Worm (Caenorhabditis elegans) whole organism, L2 larva: Measurements from ENCODE around the gene C28F5.1.

Experiments
- R02D3.7 ChIP-seq: fragments of 150-350 bp; optimal IDR thresholded peaks from 2 replicates; lab custom pipeline; 2014; ENCODE audit warnings: missing biosample characterization, missing genetic modification characterization
- Y55F3AM.14 ChIP-seq: fragments of 200-800 bp; sonication (Bioruptor generic); optimal IDR thresholded peaks from 2 replicates; lab custom pipeline; 2018; ENCODE audit warnings: mild to moderate bottlenecking, missing genetic modification characterization, missing compliant biosample characterization
- ZK546.5 ChIP-seq: sonication (generic microtip); optimal IDR thresholded peaks from 2 replicates; lab custom pipeline; 2017; ENCODE audit warnings: missing biosample characterization, missing genetic modification characterization
- alr-1 ChIP-seq: fragments of 150-350 bp; optimal IDR thresholded peaks from 2 replicates; lab custom pipeline; 2014; ENCODE audit warnings: missing biosample characterization, missing genetic modification characterization
- ama-1 ChIP-seq: fragments of 150-350 bp; optimal IDR thresholded peaks from 2 replicates; lab custom pipeline; 2018; ENCODE audit warnings: inconsistent platforms
- blmp-1 ChIP-seq: sonication (generic microtip); optimal IDR thresholded peaks from 2 replicates; lab custom pipeline; 2017; ENCODE audit warnings: missing genetic modification characterization, mild to moderate bottlenecking, missing compliant biosample characterization, antibody characterized with exemption, moderate library complexity; ENCODE audit not compliant: insufficient read depth
- ceh-16 ChIP-seq: fragments of 150-350 bp; optimal IDR thresholded peaks from 2 replicates; lab custom pipeline; 2014; ENCODE audit warnings: missing biosample characterization, missing genetic modification characterization
- dmd-4 ChIP-seq: sonication (generic microtip); optimal IDR thresholded peaks from 2 replicates; lab custom pipeline; 2017; ENCODE audit warnings: missing biosample characterization, missing genetic modification characterization
- elt-1 ChIP-seq: fragments of 150-350 bp; optimal IDR thresholded peaks from 2 replicates; lab custom pipeline; 2014; ENCODE audit warnings: missing biosample characterization, missing genetic modification characterization
- elt-3 ChIP-seq: sonication (generic microtip); optimal IDR thresholded peaks from 2 replicates; lab custom pipeline; 2017; ENCODE audit warnings: missing biosample characterization, missing genetic modification characterization
- gmeb-1 ChIP-seq: fragments of 150-350 bp; optimal IDR thresholded peaks from 2 replicates; lab custom pipeline; 2014; ENCODE audit warnings: missing biosample characterization, missing genetic modification characterization
- lin-11 ChIP-seq: fragments of 150-350 bp; sonication (generic microtip); optimal IDR thresholded peaks from 2 replicates; lab custom pipeline; 2014; ENCODE audit warnings: missing biosample characterization, missing genetic modification characterization, inconsistent platforms, mixed read lengths
- lin-13 ChIP-seq: fragments of 150-350 bp; optimal IDR thresholded peaks from 2 replicates; lab custom pipeline; 2014; ENCODE audit warnings: missing biosample characterization, missing genetic modification reagents, missing genetic modification characterization
- lin-39 ChIP-seq: fragments of 150-350 bp; optimal IDR thresholded peaks from 2 replicates; lab custom pipeline; 2014; ENCODE audit warnings: missing biosample characterization, missing genetic modification reagents, missing genetic modification characterization
- lsy-2 ChIP-seq, 2 experiments: fragments of 150-350 bp in 1 of 2; sonication (generic microtip) in 1 of 2; optimal IDR thresholded peaks; 2 replicates each; lab custom pipeline; 2014 to 2017; ENCODE audit warnings: missing biosample characterization in 2 of 2, missing genetic modification characterization in 2 of 2
- mab-5 ChIP-seq: fragments of 150-350 bp; optimal IDR thresholded peaks from 2 replicates; lab custom pipeline; 2014; ENCODE audit warnings: missing biosample characterization, missing genetic modification characterization
- mbf-1 ChIP-seq: sonication (generic microtip); optimal IDR thresholded peaks from 2 replicates; lab custom pipeline; 2017; ENCODE audit warnings: missing biosample characterization, missing genetic modification characterization
- mdl-1 ChIP-seq, 2 experiments: fragments of 150-350 bp in 1 of 2; sonication (generic microtip) in 1 of 2; optimal IDR thresholded peaks; 2 replicates each; lab custom pipeline; 2017; ENCODE audit warnings: missing biosample characterization in 2 of 2, missing genetic modification characterization in 2 of 2
- nhr-10 ChIP-seq: sonication (generic microtip); optimal IDR thresholded peaks from 2 replicates; lab custom pipeline; 2017; ENCODE audit warnings: missing biosample characterization, missing genetic modification characterization
- nhr-11 ChIP-seq: fragments of 150-350 bp; optimal IDR thresholded peaks from 2 replicates; lab custom pipeline; 2014; ENCODE audit warnings: missing biosample characterization, missing genetic modification characterization
- nhr-12 ChIP-seq: fragments of 150-350 bp; optimal IDR thresholded peaks from 2 replicates; lab custom pipeline; 2014; ENCODE audit warnings: missing biosample characterization, missing genetic modification characterization
- nhr-129 ChIP-seq: fragments of 150-350 bp; optimal IDR thresholded peaks from 2 replicates; lab custom pipeline; 2014; ENCODE audit warnings: missing biosample characterization, missing genetic modification characterization
- nhr-21 ChIP-seq: fragments of 150-350 bp; optimal IDR thresholded peaks from 2 replicates; lab custom pipeline; 2014; ENCODE audit warnings: missing biosample characterization, missing genetic modification characterization
- nhr-23 ChIP-seq: fragments of 150-350 bp; optimal IDR thresholded peaks from 2 replicates; lab custom pipeline; 2014; ENCODE audit warnings: missing biosample characterization, missing genetic modification reagents, missing genetic modification characterization
- nhr-25 ChIP-seq: fragments of 150-350 bp; sonication (generic microtip); optimal IDR thresholded peaks from 3 replicates; lab custom pipeline; 2014; ENCODE audit warnings: missing biosample characterization, missing genetic modification characterization
- nhr-6 ChIP-seq: fragments of 150-350 bp; optimal IDR thresholded peaks from 2 replicates; lab custom pipeline; 2014; ENCODE audit warnings: missing biosample characterization, missing genetic modification characterization
- nhr-77 ChIP-seq: fragments of 150-350 bp; optimal IDR thresholded peaks from 2 replicates; lab custom pipeline; 2014; ENCODE audit warnings: missing biosample characterization, missing genetic modification characterization
- peb-1 ChIP-seq: fragments of 150-350 bp; optimal IDR thresholded peaks from 2 replicates; lab custom pipeline; 2014; ENCODE audit warnings: missing biosample characterization, missing genetic modification characterization
- sem-4 ChIP-seq: fragments of 150-350 bp; optimal IDR thresholded peaks from 2 replicates; lab custom pipeline; 2014; ENCODE audit warnings: missing biosample characterization, missing genetic modification reagents, missing genetic modification characterization
- sma-9 ChIP-seq, 2 experiments: fragments of 150-350 bp in 1 of 2; sonication (generic microtip) in 1 of 2; optimal IDR thresholded peaks; 2 replicates each; lab custom pipeline; 2014 to 2016; ENCODE audit warnings: missing genetic modification characterization in 2 of 2, mild to moderate bottlenecking in 1 of 2, missing biosample characterization in 1 of 2, missing compliant biosample characterization in 1 of 2, missing genetic modification reagents in 1 of 2, moderate library complexity in 1 of 2
- snpc-4 ChIP-seq: fragments of 150-350 bp; optimal IDR thresholded peaks from 2 replicates; lab custom pipeline; 2014; ENCODE audit warnings: missing biosample characterization, missing genetic modification characterization
- unc-39 ChIP-seq: fragments of 150-350 bp; optimal IDR thresholded peaks from 2 replicates; lab custom pipeline; 2014; ENCODE audit warnings: missing biosample characterization, missing genetic modification characterization
- unc-55 ChIP-seq: fragments of 150-350 bp; sonication (generic microtip); optimal IDR thresholded peaks from 3 replicates; lab custom pipeline; 2014; ENCODE audit warnings: missing biosample characterization, missing genetic modification reagents, missing genetic modification characterization
- unc-62 ChIP-seq: fragments of 150-350 bp; optimal IDR thresholded peaks from 2 replicates; lab custom pipeline; 2014; ENCODE audit warnings: missing biosample characterization, missing genetic modification reagents, missing genetic modification characterization
- ztf-1 ChIP-seq: fragments of 200-800 bp; sonication (Bioruptor generic); conservative IDR thresholded peaks from 2 replicates; pipeline ENCODE4 v1.3.6; 2022; ENCODE audit warnings: missing genetic modification characterization, missing compliant biosample characterization
- ztf-4 ChIP-seq: fragments of 150-350 bp; optimal IDR thresholded peaks from 2 replicates; lab custom pipeline; 2014; ENCODE audit warnings: missing biosample characterization, missing genetic modification characterization

C28F5.1 gene

DNA sequence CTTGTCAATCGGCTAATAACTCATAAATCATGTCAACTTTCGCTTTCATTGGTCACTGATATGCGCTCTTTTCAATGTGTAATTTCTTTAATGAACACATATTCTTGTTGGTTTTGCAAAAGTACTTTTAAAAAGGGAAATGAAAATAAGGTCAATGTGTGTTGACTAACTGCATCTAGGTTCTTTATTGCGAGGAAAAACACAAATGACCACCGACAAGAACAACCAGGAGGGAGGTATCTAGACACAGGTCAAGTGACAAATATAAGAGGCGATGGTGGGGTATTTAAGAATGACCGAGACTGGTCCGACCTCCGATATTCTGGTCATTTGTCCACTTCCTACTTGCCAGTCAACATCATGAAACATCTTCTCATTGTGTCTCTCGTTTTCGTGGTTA lies 9.0 kb upstream of the C28F5.1 start, which contains the start of gene spi-1:
spi-1 (plus strand) TSS at position 178 of the 400 bp plus-strand sequence.
- TF ChIP-seq blmp-1 (tag; lab: Kevin White, UChicago): peak; percentile 67
- TF ChIP-seq sem-4 (tag; lab: Kevin White, UChicago): no peak
- no peak for TF ChIP-seq dmd-4 (tag; lab: Kevin White, UChicago)

- TF ChIP-seq blmp-1 (tag; lab: Kevin White, UChicago): no peak
- no peak for TF ChIP-seq lin-11
- no peak for TF ChIP-seq nhr-10 (tag; lab: Kevin White, UChicago)
- TF ChIP-seq nhr-11: no peak
- no peak for TF ChIP-seq mdl-1 (tag; optimal IDR thresholded peaks at IDR 0.05; lab: Kevin White, UChicago)
- TF ChIP-seq lin-39: no peak
- TF ChIP-seq unc-55: no peak
- TF ChIP-seq ztf-1: no peak
- no peak for TF ChIP-seq Y55F3AM.14 (GFP tag; lab: Kevin White, UChicago)
- TF ChIP-seq unc-62: no peak
- no peak for TF ChIP-seq unc-39 (tag; lab: Kevin White, UChicago)
- no peak for TF ChIP-seq ztf-4 (tag; lab: Kevin White, UChicago)
- TF ChIP-seq mbf-1 (tag; lab: Kevin White, UChicago): no peak
- no peak for TF ChIP-seq ceh-16 (tag; lab: Kevin White, UChicago)
- no peak for TF ChIP-seq nhr-77 (tag; lab: Kevin White, UChicago)
- TF ChIP-seq nhr-23: no peak
- TF ChIP-seq alr-1 (tag; lab: Kevin White, UChicago): no peak
Observed at ce11 chrII:7499390-7499789, 5.7 kb upstream of the C28F5.1 start, which contains the start of gene srab-14. srab-14 (minus strand) TSS chrII:7499490.

DNA sequence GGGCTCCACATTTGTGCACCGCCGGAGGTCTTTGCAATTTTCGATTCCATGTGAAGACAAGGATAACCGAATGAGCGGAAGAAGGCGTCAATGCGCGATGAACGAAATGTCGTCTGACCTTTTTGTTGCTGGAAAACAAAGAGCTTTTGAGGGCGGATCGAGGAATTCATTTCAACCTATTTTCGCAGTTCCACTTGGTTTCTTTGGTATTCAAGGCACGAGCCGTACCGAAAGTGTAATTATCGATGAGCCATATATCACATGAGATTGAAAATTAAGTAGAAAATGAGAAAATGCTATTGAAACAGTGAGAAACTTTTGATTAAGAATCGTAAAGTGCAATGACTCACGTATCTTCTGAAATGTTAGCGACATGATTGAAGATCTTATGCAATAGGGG lies 14.1 kb downstream of the C28F5.1 start, which contains the start of gene glb-9:
glb-9 (minus strand) TSS at position 101 of the 400 bp plus-strand sequence.
- TF ChIP-seq ZK546.5 (tag; lab: Kevin White, UChicago) (no peak), blmp-1 (tag; lab: Kevin White, UChicago) (no peak), sma-9 (GFP tag; optimal IDR thresholded peaks at IDR 0.05; lab: Kevin White, UChicago) (no peak), sma-9 (tag; optimal IDR thresholded peaks at IDR 0.05; lab: Kevin White, UChicago) (no peak), nhr-11 (no peak), mab-5 (tag; lab: Kevin White, UChicago) (no peak), nhr-10 (tag; lab: Kevin White, UChicago) (no peak), nhr-129 (tag; lab: Kevin White, UChicago) (no peak), nhr-23 (no peak), R02D3.7 (no peak), lsy-2 (tag; optimal IDR thresholded peaks at IDR 0.05; lab: Kevin White, UChicago) (no peak), nhr-6 (tag; lab: Kevin White, UChicago) (no peak), ceh-16 (tag; lab: Kevin White, UChicago) (no peak)

DNA sequence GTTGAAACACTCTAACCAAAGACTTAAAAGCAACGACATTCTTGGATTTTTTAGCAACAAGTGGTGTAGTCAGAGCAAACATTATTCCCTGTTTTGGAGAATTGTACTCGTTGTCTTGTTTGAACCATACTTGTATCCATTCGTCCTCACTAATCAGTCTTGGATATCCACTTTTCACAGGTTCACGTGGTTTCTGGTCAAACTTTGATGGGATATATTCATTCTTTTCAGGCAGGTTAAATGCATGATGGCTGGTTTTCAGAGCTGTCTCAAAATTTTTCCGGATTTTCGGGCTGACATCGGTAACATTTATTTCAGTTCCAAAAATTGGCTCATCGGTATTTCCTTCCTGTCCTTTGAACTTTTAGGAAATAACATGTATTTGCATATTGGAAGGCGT lies 16.3 kb downstream of the C28F5.1 start:
- TF ChIP-seq peb-1 (tag; lab: Kevin White, UChicago): no peak
- no peak for TF ChIP-seq snpc-4 (tag; lab: Kevin White, UChicago)
- no peak for TF ChIP-seq sma-9 (GFP tag; optimal IDR thresholded peaks at IDR 0.05; lab: Kevin White, UChicago)
- TF ChIP-seq sma-9 (tag; optimal IDR thresholded peaks at IDR 0.05; lab: Kevin White, UChicago): no peak
- TF ChIP-seq nhr-6 (tag; lab: Kevin White, UChicago): no peak
- TF ChIP-seq lin-11: no peak
- TF ChIP-seq elt-3: no peak
- TF ChIP-seq elt-1 (tag; lab: Kevin White, UChicago): no peak
- TF ChIP-seq, all 48 proteins: peak for 0

- TF ChIP-seq ama-1 (lab: Kevin White, UChicago): no peak
- no peak for TF ChIP-seq nhr-12
- no peak for TF ChIP-seq sem-4 (tag; lab: Kevin White, UChicago)
- no peak for TF ChIP-seq unc-55
- no peak for TF ChIP-seq nhr-21 (tag; lab: Kevin White, UChicago)
- TF ChIP-seq gmeb-1: no peak
- no peak for TF ChIP-seq lin-13 (GFP tag; lab: Kevin White, UChicago)
- no peak for TF ChIP-seq R02D3.7
- TF ChIP-seq nhr-25 (tag; lab: Kevin White, UChicago): no peak
- no peak for TF ChIP-seq ZK546.5 (tag; lab: Kevin White, UChicago)
- no peak for TF ChIP-seq snpc-4 (tag; lab: Kevin White, UChicago)
- no peak for TF ChIP-seq nhr-129 (tag; lab: Kevin White, UChicago)
Observed at ce11 chrII:7523281-7523680, 18.2 kb downstream of the C28F5.1 start, which contains the start of gene ZK1290.15. ZK1290.15 (plus strand) TSS chrII:7523581.
